Fruit fly (Drosophila melanogaster): Measurements from ENCODE around the gene Syn.

Syn gene

DNA sequence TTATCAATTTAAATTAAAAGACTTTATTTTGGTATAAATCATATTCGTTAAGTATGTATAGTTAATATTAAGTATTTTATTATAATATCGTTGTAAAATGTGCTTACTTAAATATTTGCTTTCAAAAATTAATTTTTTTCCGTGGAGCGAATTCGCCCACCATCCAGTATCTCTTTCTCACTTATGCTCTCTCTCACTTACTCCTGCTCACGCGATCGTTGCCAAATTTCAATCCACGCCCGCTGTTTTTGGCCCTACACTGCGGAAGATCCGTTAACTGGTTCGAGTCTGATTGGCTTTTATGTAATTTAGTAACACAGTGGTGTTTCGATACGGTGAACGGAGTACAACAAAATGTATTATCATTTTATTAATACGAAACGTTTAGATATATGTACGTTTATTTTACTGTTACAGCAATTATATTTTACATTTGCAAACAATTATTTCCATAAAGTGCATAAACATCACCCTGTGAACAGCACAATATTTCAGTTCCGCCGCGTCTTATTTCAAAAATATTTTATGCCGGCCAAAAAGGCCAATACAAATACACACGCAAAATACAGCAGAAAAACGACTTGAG is 75.2 kb downstream of the Syn start (continued):
- TF ChIP-seq HLH4C (GFP tag; IDR thresholded peaks at IDR 0.05; ENCODE audit: partially characterized antibody) (no peak), nerfin-2 (GFP tag; IDR thresholded peaks at IDR 0.05; ENCODE audit: partially characterized antibody) (no peak), Dp (GFP tag; optimal IDR thresholded peaks at IDR 0.05) (no peak), BEAF-32 (GFP tag; optimal IDR thresholded peaks at IDR 0.05) (no peak), CG4328 (GFP tag; optimal IDR thresholded peaks at IDR 0.05) (no peak), CG17912 (GFP tag; optimal IDR thresholded peaks at IDR 0.05) (no peak), crol (GFP tag; IDR thresholded peaks at IDR 0.05) (no peak), eve (GFP tag; optimal IDR thresholded peaks at IDR 0.05) (peak in 1 of 2 experiments; percentile 34), Optix (GFP tag; IDR thresholded peaks at IDR 0.05) (no peak), jigr1 (GFP tag; IDR thresholded peaks at IDR 0.05) (no peak), grn (GFP tag; optimal IDR thresholded peaks at IDR 0.05) (no peak), CG11085 (GFP tag; IDR thresholded peaks at IDR 0.05) (0 out of 2 replicates have a peak, but pooled peaks have one; percentile 39), Ravus (GFP tag; IDR thresholded peaks at IDR 0.05) (peak; percentile 9; the same call in 1 of the 2 replicates), CTCF (GFP tag; optimal IDR thresholded peaks at IDR 0.05) (no peak), CG1832 (GFP tag; optimal IDR thresholded peaks at IDR 0.05) (no peak), Hmr (GFP tag; optimal IDR thresholded peaks at IDR 0.05) (peak; percentile 73), slou (GFP tag; optimal IDR thresholded peaks at IDR 0.05) (peak; percentile 0), CG9215 (GFP tag; IDR thresholded peaks at IDR 0.05) (peak; percentile 81), Kr (GFP tag; optimal IDR thresholded peaks at IDR 0.05) (no peak), CG34376 (GFP tag; optimal IDR thresholded peaks at IDR 0.05) (no peak), CG18262 (tag; optimal IDR thresholded peaks at IDR 0.05) (peak; percentile 38), cato (GFP tag; optimal IDR thresholded peaks at IDR 0.05; ENCODE audit: borderline replicate concordance) (peak; percentile 45), sna (GFP tag; IDR thresholded peaks at IDR 0.05; ENCODE audit: partially characterized antibody) (no peak), Max (GFP tag; optimal IDR thresholded peaks at IDR 0.05) (no peak), Bteb2 (GFP tag; optimal IDR thresholded peaks at IDR 0.05) (peak; percentile 67), H15 (GFP tag; IDR thresholded peaks at IDR 0.05) (peak; percentile 52; the same call in 1 of the 3 replicates), Aef1 (GFP tag; IDR thresholded peaks at IDR 0.05) (peak; percentile 60), tap (tag; optimal IDR thresholded peaks at IDR 0.05) (no peak), Deaf1 (tag; optimal IDR thresholded peaks at IDR 0.05) (no peak), Bgb (GFP tag; IDR thresholded peaks at IDR 0.05; ENCODE audit: partially characterized antibody) (no peak), CG6854 (GFP tag; optimal IDR thresholded peaks at IDR 0.05) (no peak), ken (GFP tag; IDR thresholded peaks at IDR 0.05) (no peak; the same call in 2 of the 3 replicates), ac (GFP tag; optimal IDR thresholded peaks at IDR 0.05) (no peak), CG1024 (GFP tag; IDR thresholded peaks at IDR 0.05) (no peak), pnt (GFP tag; optimal IDR thresholded peaks at IDR 0.05) (no peak), zf30C (GFP tag; optimal IDR thresholded peaks at IDR 0.05) (no peak), CG3065 (GFP tag; optimal IDR thresholded peaks at IDR 0.05) (peak; percentile 25), Atf-2 (GFP tag; optimal IDR thresholded peaks at IDR 0.05) (no peak), trh (GFP tag; optimal IDR thresholded peaks at IDR 0.05) (no peak), YL-1 (GFP tag; optimal IDR thresholded peaks at IDR 0.05) (no peak), CG1647 (GFP tag; optimal IDR thresholded peaks at IDR 0.05) (no peak), fd102C (GFP tag; optimal IDR thresholded peaks at IDR 0.05) (no peak), CG15696 (tag; optimal IDR thresholded peaks at IDR 0.05) (no peak), pho (GFP tag; optimal IDR thresholded peaks at IDR 0.05) (peak; percentile 49), Nf-YC (tag; optimal IDR thresholded peaks at IDR 0.05) (no peak), CG16863 (GFP tag; optimal IDR thresholded peaks at IDR 0.05) (peak; percentile 4), usp (GFP tag; optimal IDR thresholded peaks at IDR 0.05) (no peak), aop (GFP tag; IDR thresholded peaks at IDR 0.05) (no peak), CG2202 (tag; optimal IDR thresholded peaks at IDR 0.05) (no peak), peb (GFP tag; IDR thresholded peaks at IDR 0.05) (0 out of 2 replicates have a peak, but pooled peaks have one; percentile 19), inv (GFP tag; IDR thresholded peaks at IDR 0.05; ENCODE audit: partially characterized antibody) (no peak)

Data from whole organism, embryonic.